Fruit fly (Drosophila melanogaster) whole organism, embryonic: ENCODE data around the gene CG17666.
A peak's percentile ranks its signal among the peaks of the same experiment; 100 is the strongest.

Experiments used
- C15 ChIP-seq: fragments of 200-800 bp; sonication (Bioruptor generic); IDR thresholded peaks from 3 replicates; pipeline ENCODE4 v1.3.6; 2022; ENCODE audit warnings: missing biosample characterization, missing genetic modification characterization
- CG10274 ChIP-seq: fragments of 200-800 bp; sonication (Bioruptor generic); optimal IDR thresholded peaks from 3 replicates; lab custom pipeline; 2017; ENCODE audit warnings: missing biosample characterization, mild to moderate bottlenecking, missing genetic modification characterization
- CG12219 ChIP-seq: fragments of 200-800 bp; sonication (Bioruptor generic); optimal IDR thresholded peaks from 3 replicates; lab custom pipeline; 2018; ENCODE audit warnings: missing biosample characterization, mild to moderate bottlenecking, missing genetic modification characterization
- CG12391 ChIP-seq: fragments of 200-800 bp; sonication (Bioruptor generic); optimal IDR thresholded peaks from 3 replicates; lab custom pipeline; 2018; ENCODE audit warnings: missing biosample characterization, mild to moderate bottlenecking, missing genetic modification characterization, moderate library complexity
- CG12659 ChIP-seq: fragments of 200-800 bp; sonication (Bioruptor generic); optimal IDR thresholded peaks from 3 replicates; lab custom pipeline; 2017; ENCODE audit warnings: mild to moderate bottlenecking, missing biosample characterization, missing genetic modification reagents, missing genetic modification characterization
- CG12769 ChIP-seq: fragments of 200-800 bp; sonication (Bioruptor generic); optimal IDR thresholded peaks from 2 replicates; lab custom pipeline; 2019; ENCODE audit warnings: missing biosample characterization, mild to moderate bottlenecking, missing genetic modification characterization, moderate library complexity
- CG13123 ChIP-seq: fragments of 200-800 bp; sonication (Bioruptor generic); optimal IDR thresholded peaks from 2 replicates; lab custom pipeline; 2016; ENCODE audit warnings: missing biosample characterization, missing genetic modification characterization
- CG14050 ChIP-seq: fragments of 200-800 bp; sonication (Bioruptor generic); IDR thresholded peaks from 3 replicates; pipeline ENCODE4 v1.3.6; 2022; ENCODE audit warnings: missing biosample characterization, missing genetic modification characterization
- CG15011 ChIP-seq: fragments of 200-800 bp; sonication (Bioruptor generic); optimal IDR thresholded peaks from 3 replicates; lab custom pipeline; 2018; ENCODE audit warnings: missing biosample characterization, mild to moderate bottlenecking, missing genetic modification characterization
- CG15514 ChIP-seq: fragments of 200-800 bp; sonication (Bioruptor generic); optimal IDR thresholded peaks from 3 replicates; lab custom pipeline; 2017; ENCODE audit warnings: missing biosample characterization, missing genetic modification characterization, mild to moderate bottlenecking, moderate library complexity, missing genetic modification reagents
- CG18619 ChIP-seq: fragments of 200-800 bp; sonication (Bioruptor generic); optimal IDR thresholded peaks from 3 replicates; lab custom pipeline; 2017; ENCODE audit warnings: missing biosample characterization, mild to moderate bottlenecking, missing genetic modification characterization
- CG2712 ChIP-seq: fragments of 200-800 bp; optimal IDR thresholded peaks from 3 replicates; lab custom pipeline; 2019; ENCODE audit warnings: missing biosample characterization, mild to moderate bottlenecking, missing genetic modification characterization, moderate library complexity
- CG3407 ChIP-seq: fragments of 200-800 bp; sonication (Bioruptor generic); optimal IDR thresholded peaks from 2 replicates; lab custom pipeline; 2018; ENCODE audit warnings: missing biosample characterization, mild to moderate bottlenecking, missing genetic modification characterization
- CG34376 ChIP-seq: fragments of 200-800 bp; sonication (Bioruptor generic); optimal IDR thresholded peaks from 2 replicates; lab custom pipeline; 2018; ENCODE audit warnings: missing biosample characterization, mild to moderate bottlenecking, missing genetic modification characterization
- CG6765 ChIP-seq: fragments of 200-800 bp; sonication (Bioruptor generic); optimal IDR thresholded peaks from 3 replicates; lab custom pipeline; 2017; ENCODE audit warnings: missing biosample characterization, mild to moderate bottlenecking, missing genetic modification characterization
- CG6813 ChIP-seq: fragments of 200-800 bp; sonication (Bioruptor generic); optimal IDR thresholded peaks from 2 replicates; lab custom pipeline; 2017; ENCODE audit warnings: missing biosample characterization, missing genetic modification characterization, mild to moderate bottlenecking, moderate library complexity, missing genetic modification reagents
- CG8388 ChIP-seq: fragments of 200-800 bp; sonication (Bioruptor generic); optimal IDR thresholded peaks from 2 replicates; lab custom pipeline; 2019; ENCODE audit warnings: missing biosample characterization, mild to moderate bottlenecking, missing genetic modification characterization, moderate library complexity
- CG9215 ChIP-seq: fragments of 200-800 bp; sonication (Bioruptor generic); IDR thresholded peaks from 2 replicates; pipeline ENCODE4 v1.3.6; 2022; ENCODE audit warnings: missing biosample characterization, missing genetic modification characterization
- CG9932 ChIP-seq: fragments of 200-800 bp; sonication (Bioruptor generic); IDR thresholded peaks from 2 replicates; pipeline ENCODE4 v1.3.6; 2022; ENCODE audit warnings: missing biosample characterization, missing genetic modification characterization
- Deaf1 ChIP-seq: fragments of 200-800 bp; optimal IDR thresholded peaks from 3 replicates; lab custom pipeline; 2019; ENCODE audit warnings: missing biosample characterization, mild to moderate bottlenecking, missing genetic modification characterization, moderate library complexity
- Doc2 ChIP-seq: fragments of 200-800 bp; sonication (Bioruptor generic); IDR thresholded peaks from 2 replicates; pipeline ENCODE4 v1.3.6; 2022; ENCODE audit warnings: missing biosample characterization, missing genetic modification characterization
- Dp ChIP-seq: fragments of 200-800 bp; sonication (Bioruptor generic); optimal IDR thresholded peaks from 2 replicates; lab custom pipeline; 2018; ENCODE audit warnings: missing biosample characterization, mild to moderate bottlenecking, missing genetic modification characterization, moderate library complexity
- HHEX ChIP-seq: fragments of 200-800 bp; sonication (Bioruptor generic); optimal IDR thresholded peaks from 3 replicates; lab custom pipeline; 2017; ENCODE audit warnings: missing biosample characterization, mild to moderate bottlenecking, missing genetic modification characterization, missing genetic modification reagents
- HmgZ ChIP-seq: fragments of 200-800 bp; sonication (Bioruptor generic); optimal IDR thresholded peaks from 2 replicates; lab custom pipeline; 2018; ENCODE audit warnings: missing biosample characterization, mild to moderate bottlenecking, missing genetic modification characterization
- MTF-1 ChIP-seq: fragments of 200-800 bp; sonication (Bioruptor generic); optimal IDR thresholded peaks from 2 replicates; lab custom pipeline; 2018; ENCODE audit warnings: missing biosample characterization, mild to moderate bottlenecking, missing genetic modification characterization, borderline replicate concordance
- Mad ChIP-seq: fragments of 200-800 bp; sonication (Bioruptor generic); optimal IDR thresholded peaks from 2 replicates; lab custom pipeline; 2016; ENCODE audit warnings: missing biosample characterization, missing genetic modification characterization
- NFAT ChIP-seq: fragments of 200-800 bp; sonication (Bioruptor generic); IDR thresholded peaks from 2 replicates; pipeline ENCODE4 v1.3.6; 2022; ENCODE audit warnings: missing biosample characterization, missing genetic modification characterization
- Sin3A ChIP-seq: fragments of >200 bp; optimal IDR thresholded peaks from 2 replicates; lab custom pipeline; 2018
- Xrp1 ChIP-seq: fragments of 200-800 bp; sonication (Bioruptor generic); IDR thresholded peaks from 2 replicates; pipeline ENCODE4 v1.3.6; 2022; ENCODE audit warnings: missing biosample characterization, missing genetic modification characterization
- ap ChIP-seq: fragments of 200-800 bp; sonication (Bioruptor generic); IDR thresholded peaks from 2 replicates; pipeline ENCODE4 v1.3.6; 2022; ENCODE audit warnings: missing biosample characterization, missing genetic modification characterization
- ara ChIP-seq: fragments of 200-800 bp; sonication (Bioruptor generic); IDR thresholded peaks from 2 replicates; pipeline ENCODE4 v1.3.6; 2022; ENCODE audit warnings: missing biosample characterization, missing genetic modification characterization
- ato ChIP-seq: fragments of 200-800 bp; sonication (Bioruptor generic); IDR thresholded peaks from 2 replicates; pipeline ENCODE4 v1.3.6; 2022; ENCODE audit warnings: missing biosample characterization, missing genetic modification characterization; ENCODE audit not compliant: partially characterized antibody
- cato ChIP-seq: fragments of 200-800 bp; sonication (Bioruptor generic); optimal IDR thresholded peaks from 2 replicates; lab custom pipeline; 2016; ENCODE audit warnings: missing biosample characterization, missing genetic modification characterization, borderline replicate concordance
- caup ChIP-seq: fragments of 200-800 bp; sonication (Bioruptor generic); optimal IDR thresholded peaks from 3 replicates; lab custom pipeline; 2017; ENCODE audit warnings: missing biosample characterization, mild to moderate bottlenecking, missing genetic modification characterization, moderate library complexity; ENCODE audit not compliant: severe bottlenecking
- dan ChIP-seq: fragments of 200-800 bp; sonication (Bioruptor generic); IDR thresholded peaks from 2 replicates; pipeline ENCODE4 v1.3.6; 2022; ENCODE audit warnings: missing biosample characterization, missing genetic modification characterization
- gt ChIP-seq: fragments of 200-800 bp; sonication (Bioruptor generic); IDR thresholded peaks from 2 replicates; pipeline ENCODE4 v1.3.6; 2022; ENCODE audit warnings: missing biosample characterization, missing genetic modification characterization
- h ChIP-seq: fragments of >200 bp; optimal IDR thresholded peaks from 2 replicates; lab custom pipeline; 2017
- hb ChIP-seq: fragments of 200-800 bp; sonication (Bioruptor generic); IDR thresholded peaks from 3 replicates; pipeline ENCODE4 v1.3.6; 2022; ENCODE audit warnings: missing biosample characterization, missing genetic modification characterization; ENCODE audit not compliant: partially characterized antibody
- insv ChIP-seq, 2 experiments: fragments of 200-800 bp; sonication (Bioruptor generic); optimal IDR thresholded peaks; 3 replicates each; lab custom pipeline; 2016 to 2018; ENCODE audit warnings: missing biosample characterization in 2 of 2, missing genetic modification characterization in 2 of 2
- jigr1 ChIP-seq: fragments of 200-800 bp; sonication (Bioruptor generic); IDR thresholded peaks from 3 replicates; pipeline ENCODE4 v1.3.6; 2022; ENCODE audit warnings: missing biosample characterization, missing genetic modification characterization
- lilli ChIP-seq: fragments of 200-800 bp; sonication (Bioruptor generic); optimal IDR thresholded peaks from 3 replicates; lab custom pipeline; 2016; ENCODE audit warnings: missing biosample characterization, missing genetic modification characterization
- pum ChIP-seq: fragments of 200-800 bp; sonication (Bioruptor generic); optimal IDR thresholded peaks from 2 replicates; lab custom pipeline; 2016; ENCODE audit warnings: missing biosample characterization, missing genetic modification characterization
- repo ChIP-seq: fragments of 200-800 bp; sonication (Bioruptor generic); optimal IDR thresholded peaks from 2 replicates; lab custom pipeline; 2016; ENCODE audit warnings: missing biosample characterization, missing genetic modification characterization
- shn ChIP-seq: fragments of 200-800 bp; sonication (Bioruptor generic); optimal IDR thresholded peaks from 3 replicates; lab custom pipeline; 2016; ENCODE audit warnings: missing biosample characterization, missing genetic modification characterization
- sr ChIP-seq: fragments of 200-800 bp; sonication (Bioruptor generic); IDR thresholded peaks from 3 replicates; pipeline ENCODE4 v1.3.6; 2022; ENCODE audit warnings: missing biosample characterization, missing genetic modification characterization
- sug ChIP-seq: fragments of 200-800 bp; optimal IDR thresholded peaks from 2 replicates; lab custom pipeline; 2019; ENCODE audit warnings: missing biosample characterization, mild to moderate bottlenecking, missing genetic modification characterization, moderate library complexity
- tap ChIP-seq: fragments of 200-800 bp; optimal IDR thresholded peaks from 3 replicates; lab custom pipeline; 2019; ENCODE audit warnings: missing biosample characterization, mild to moderate bottlenecking, missing genetic modification characterization, moderate library complexity
- toy ChIP-seq: fragments of 200-800 bp; sonication (Bioruptor generic); IDR thresholded peaks from 2 replicates; pipeline ENCODE4 v1.3.6; 2022; ENCODE audit warnings: missing biosample characterization, missing genetic modification characterization
- unc-4 ChIP-seq: fragments of 200-800 bp; sonication (Bioruptor generic); IDR thresholded peaks from 2 replicates; pipeline ENCODE4 v1.3.6; 2022; ENCODE audit warnings: missing biosample characterization, missing genetic modification characterization; ENCODE audit not compliant: partially characterized antibody
- wdn ChIP-seq: fragments of 200-800 bp; sonication (Bioruptor generic); IDR thresholded peaks from 2 replicates; pipeline ENCODE4 v1.3.6; 2022; ENCODE audit warnings: missing biosample characterization, missing genetic modification characterization
- wek ChIP-seq: fragments of 200-800 bp; sonication (Bioruptor generic); optimal IDR thresholded peaks from 3 replicates; lab custom pipeline; 2018; ENCODE audit warnings: missing biosample characterization, mild to moderate bottlenecking, missing genetic modification characterization, moderate library complexity
- yki ChIP-seq: fragments of >200 bp; optimal IDR thresholded peaks from 3 replicates; lab custom pipeline; 2018
- zfh1 ChIP-seq: fragments of 200-800 bp; sonication (Bioruptor generic); IDR thresholded peaks from 3 replicates; pipeline ENCODE4 v1.3.6; 2022; ENCODE audit warnings: missing biosample characterization, missing genetic modification characterization

Gene CG17666

DNA sequence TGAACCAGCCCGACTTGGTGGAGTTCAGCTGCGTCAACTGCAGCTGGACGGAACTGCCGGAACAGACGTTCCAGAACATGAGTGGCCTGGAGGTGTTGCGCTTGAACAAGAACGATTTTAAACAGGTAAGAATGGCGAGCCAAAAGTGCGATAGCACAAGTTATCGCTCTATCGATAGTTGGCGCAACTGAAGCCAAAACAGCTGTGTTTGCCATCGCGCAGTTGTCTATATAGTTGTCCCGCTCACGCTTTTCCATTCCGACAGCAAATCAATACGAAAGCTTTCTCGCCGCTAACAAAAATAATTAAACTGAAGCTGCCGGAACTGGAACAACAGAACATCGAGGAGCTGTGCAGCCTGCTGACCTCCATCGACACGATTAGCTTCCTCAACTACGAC lies 13.4 kb downstream of the CG17666 start (continued):
- TF ChIP-seq CG6765 (GFP tag; lab: Kevin White, UChicago) (no peak), ap (GFP tag; lab: Robert Waterston, UW) (no peak), MTF-1 (GFP tag; lab: Kevin White, UChicago) (no peak), CG15011 (GFP tag; lab: Kevin White, UChicago) (no peak), HHEX (GFP tag; lab: Kevin White, UChicago) (no peak), repo (GFP tag; lab: Kevin White, UChicago) (no peak), CG9215 (GFP tag; lab: Robert Waterston, UW) (no peak), zfh1 (GFP tag; lab: Robert Waterston, UW) (no peak), CG8388 (GFP tag; lab: Kevin White, UChicago) (no peak), Deaf1 (tag; lab: Kevin White, UChicago) (peak; percentile 24), toy (GFP tag; lab: Robert Waterston, UW) (no peak), tap (no peak), shn (no peak), insv (GFP tag; optimal IDR thresholded peaks at IDR 0.05; lab: Kevin White, UChicago) (no peak), CG34376 (peak; percentile 19), Doc2 (GFP tag; lab: Robert Waterston, UW) (no peak), Dp (GFP tag; lab: Kevin White, UChicago) (peak; percentile 90), Xrp1 (GFP tag; lab: Robert Waterston, UW) (no peak), CG10274 (no peak), pum (no peak), CG13123 (GFP tag; lab: Kevin White, UChicago) (no peak), sr (GFP tag; lab: Robert Waterston, UW) (no peak), Mad (GFP tag; lab: Kevin White, UChicago) (no peak), CG12769 (tag; lab: Kevin White, UChicago) (no peak), wdn (no peak), caup (GFP tag; lab: Kevin White, UChicago) (no peak), sug (tag; lab: Kevin White, UChicago) (peak; percentile 24), CG14050 (no peak), jigr1 (no peak), CG18619 (GFP tag; lab: Kevin White, UChicago) (no peak), h (no peak), unc-4 (GFP tag; lab: Robert Waterston, UW) (peak; percentile 89), hb (GFP tag; lab: Robert Waterston, UW) (peak; percentile 74; the same call in 2 of the 3 replicates), CG12391 (no peak), yki (lab: Kevin White, UChicago) (no peak), CG2712 (tag; lab: Kevin White, UChicago) (no peak), CG12659 (GFP tag; lab: Kevin White, UChicago) (peak; percentile 51), ara (GFP tag; lab: Robert Waterston, UW) (no peak), NFAT (GFP tag; lab: Robert Waterston, UW) (no peak), wek (no peak), Sin3A (lab: Kevin White, UChicago) (no peak), ato (GFP tag; lab: Robert Waterston, UW) (peak; percentile 64), lilli (no peak), cato (GFP tag; lab: Kevin White, UChicago) (no peak), CG3407 (GFP tag; lab: Kevin White, UChicago) (no peak), CG15514 (GFP tag; lab: Kevin White, UChicago) (peak; percentile 73), HmgZ (peak; percentile 72), CG9932 (no peak), gt (no peak), CG12219 (no peak), CG6813 (no peak), dan (GFP tag; lab: Robert Waterston, UW) (no peak), C15 (no peak)
